Worm (Caenorhabditis elegans) whole organism, L2 larva: ENCODE measurements around the gene idhb-1.

Experiments used
- C34F6.9 ChIP-seq: fragments of 150-350 bp; optimal IDR thresholded peaks from 2 replicates; lab custom pipeline; 2014; ENCODE audit warnings: missing biosample characterization, missing genetic modification characterization
- F13H6.1 ChIP-seq: sonication (generic microtip); optimal IDR thresholded peaks from 2 replicates; lab custom pipeline; 2016; ENCODE audit warnings: missing genetic modification characterization, missing compliant biosample characterization
- R02D3.7 ChIP-seq: fragments of 150-350 bp; optimal IDR thresholded peaks from 2 replicates; lab custom pipeline; 2014; ENCODE audit warnings: missing biosample characterization, missing genetic modification characterization
- ZK546.5 ChIP-seq: sonication (generic microtip); optimal IDR thresholded peaks from 2 replicates; lab custom pipeline; 2017; ENCODE audit warnings: missing biosample characterization, missing genetic modification characterization
- aly-2 ChIP-seq: fragments of 150-350 bp; optimal IDR thresholded peaks from 2 replicates; lab custom pipeline; 2014; ENCODE audit warnings: missing biosample characterization, missing genetic modification characterization
- ama-1 ChIP-seq: fragments of 150-350 bp; optimal IDR thresholded peaks from 2 replicates; lab custom pipeline; 2018; ENCODE audit warnings: inconsistent platforms
- blmp-1 ChIP-seq: sonication (generic microtip); optimal IDR thresholded peaks from 2 replicates; lab custom pipeline; 2017; ENCODE audit warnings: missing genetic modification characterization, mild to moderate bottlenecking, missing compliant biosample characterization, antibody characterized with exemption, moderate library complexity; ENCODE audit not compliant: insufficient read depth
- ceh-82 ChIP-seq: fragments of 150-350 bp; optimal IDR thresholded peaks from 2 replicates; lab custom pipeline; 2014; ENCODE audit warnings: missing biosample characterization, missing genetic modification characterization
- crh-2 ChIP-seq: sonication (generic microtip); optimal IDR thresholded peaks from 2 replicates; lab custom pipeline; 2017; ENCODE audit warnings: missing biosample characterization, missing genetic modification characterization
- elt-3 ChIP-seq: sonication (generic microtip); optimal IDR thresholded peaks from 2 replicates; lab custom pipeline; 2017; ENCODE audit warnings: missing biosample characterization, missing genetic modification characterization
- fos-1 ChIP-seq: fragments of 150-350 bp; optimal IDR thresholded peaks from 2 replicates; lab custom pipeline; 2014; ENCODE audit warnings: missing biosample characterization, missing genetic modification characterization
- gmeb-1 ChIP-seq: fragments of 150-350 bp; optimal IDR thresholded peaks from 2 replicates; lab custom pipeline; 2014; ENCODE audit warnings: missing biosample characterization, missing genetic modification characterization
- lin-13 ChIP-seq: fragments of 150-350 bp; optimal IDR thresholded peaks from 2 replicates; lab custom pipeline; 2014; ENCODE audit warnings: missing biosample characterization, missing genetic modification reagents, missing genetic modification characterization
- lsy-2 ChIP-seq, 2 experiments: fragments of 150-350 bp in 1 of 2; sonication (generic microtip) in 1 of 2; optimal IDR thresholded peaks; 2 replicates each; lab custom pipeline; 2014 to 2017; ENCODE audit warnings: missing biosample characterization in 2 of 2, missing genetic modification characterization in 2 of 2
- mab-5 ChIP-seq: fragments of 150-350 bp; optimal IDR thresholded peaks from 2 replicates; lab custom pipeline; 2014; ENCODE audit warnings: missing biosample characterization, missing genetic modification characterization
- nhr-10 ChIP-seq: sonication (generic microtip); optimal IDR thresholded peaks from 2 replicates; lab custom pipeline; 2017; ENCODE audit warnings: missing biosample characterization, missing genetic modification characterization
- nhr-12 ChIP-seq: fragments of 150-350 bp; optimal IDR thresholded peaks from 2 replicates; lab custom pipeline; 2014; ENCODE audit warnings: missing biosample characterization, missing genetic modification characterization
- nhr-129 ChIP-seq: fragments of 150-350 bp; optimal IDR thresholded peaks from 2 replicates; lab custom pipeline; 2014; ENCODE audit warnings: missing biosample characterization, missing genetic modification characterization
- nhr-21 ChIP-seq: fragments of 150-350 bp; optimal IDR thresholded peaks from 2 replicates; lab custom pipeline; 2014; ENCODE audit warnings: missing biosample characterization, missing genetic modification characterization
- nhr-23 ChIP-seq: fragments of 150-350 bp; optimal IDR thresholded peaks from 2 replicates; lab custom pipeline; 2014; ENCODE audit warnings: missing biosample characterization, missing genetic modification reagents, missing genetic modification characterization
- nhr-237 ChIP-seq: fragments of 150-350 bp; optimal IDR thresholded peaks from 2 replicates; lab custom pipeline; 2014; ENCODE audit warnings: missing biosample characterization, missing genetic modification characterization
- nhr-25 ChIP-seq: fragments of 150-350 bp; sonication (generic microtip); optimal IDR thresholded peaks from 3 replicates; lab custom pipeline; 2014; ENCODE audit warnings: missing biosample characterization, missing genetic modification characterization
- skn-1 ChIP-seq: sonication (generic microtip); optimal IDR thresholded peaks from 2 replicates; lab custom pipeline; 2017; ENCODE audit warnings: missing biosample characterization, missing genetic modification characterization
- sma-9 ChIP-seq, 2 experiments: fragments of 150-350 bp in 1 of 2; sonication (generic microtip) in 1 of 2; optimal IDR thresholded peaks; 2 replicates each; lab custom pipeline; 2014 to 2016; ENCODE audit warnings: missing genetic modification characterization in 2 of 2, mild to moderate bottlenecking in 1 of 2, missing biosample characterization in 1 of 2, missing compliant biosample characterization in 1 of 2, missing genetic modification reagents in 1 of 2, moderate library complexity in 1 of 2
- unc-39 ChIP-seq: fragments of 150-350 bp; optimal IDR thresholded peaks from 2 replicates; lab custom pipeline; 2014; ENCODE audit warnings: missing biosample characterization, missing genetic modification characterization
- unc-55 ChIP-seq: fragments of 150-350 bp; sonication (generic microtip); optimal IDR thresholded peaks from 3 replicates; lab custom pipeline; 2014; ENCODE audit warnings: missing biosample characterization, missing genetic modification reagents, missing genetic modification characterization
- unc-62 ChIP-seq: fragments of 150-350 bp; optimal IDR thresholded peaks from 2 replicates; lab custom pipeline; 2014; ENCODE audit warnings: missing biosample characterization, missing genetic modification reagents, missing genetic modification characterization

idhb-1 gene

ce11 chrX:14223156-14223555, 49.3 kb upstream of the idhb-1 start, which contains the start of gene K06G5.3:
TSS of gene K06G5.3 (minus strand) at chrX:14223256.
- TF ChIP-seq unc-62 (GFP tag; lab: Kevin White, UChicago) (no peak), nhr-23 (no peak), nhr-10 (tag; lab: Kevin White, UChicago) (no peak), aly-2 (tag; lab: Kevin White, UChicago) (no peak), ama-1 (lab: Kevin White, UChicago) (no peak), F13H6.1 (tag; lab: Kevin White, UChicago) (no peak), C34F6.9 (tag; lab: Kevin White, UChicago) (no peak), unc-55 (no peak), ZK546.5 (tag; lab: Kevin White, UChicago) (no peak), elt-3 (tag; lab: Kevin White, UChicago) (no peak), nhr-129 (tag; lab: Kevin White, UChicago) (no peak)

ce11 chrX:14214520-14215023, 40.7 kb upstream of the idhb-1 start, which contains the start of gene K06G5.1:
TSS of gene K06G5.1 (plus strand) at chrX:14214973.
- peak; percentile 71 for TF ChIP-seq crh-2 (tag; lab: Kevin White, UChicago)
- TF ChIP-seq sma-9 (GFP tag; optimal IDR thresholded peaks at IDR 0.05; lab: Kevin White, UChicago): peak; percentile 60
- no peak for TF ChIP-seq sma-9 (tag; optimal IDR thresholded peaks at IDR 0.05; lab: Kevin White, UChicago)
- TF ChIP-seq gmeb-1 (tag; lab: Kevin White, UChicago): peak; percentile 35
- TF ChIP-seq F13H6.1 (tag; lab: Kevin White, UChicago): peak; percentile 21
- TF ChIP-seq skn-1 (tag; lab: Kevin White, UChicago): peak; percentile 25
- no peak for TF ChIP-seq nhr-21 (tag; lab: Kevin White, UChicago)
- TF ChIP-seq nhr-12: no peak
- TF ChIP-seq fos-1 (tag; lab: Kevin White, UChicago): peak; percentile 99

- TF ChIP-seq fos-1 (tag; lab: Kevin White, UChicago): peak; percentile 17
- no peak for TF ChIP-seq lin-13
Observed at ce11 chrX:14213314-14213713, 39.5 kb upstream of the idhb-1 start.

ce11 chrX:14207942-14208341, 34.1 kb upstream of the idhb-1 start, which contains the start of gene ceh-37:
TSS of gene ceh-37 (minus strand) at chrX:14208000.
- TF ChIP-seq crh-2 (tag; lab: Kevin White, UChicago) (peak; percentile 37), fos-1 (tag; lab: Kevin White, UChicago) (peak; percentile 60), unc-55 (no peak)
- TF ChIP-seq, all 48 proteins: peak for 2

ce11 chrX:14206321-14206720, 32.5 kb upstream of the idhb-1 start:
- TF ChIP-seq F13H6.1 (tag; lab: Kevin White, UChicago): no peak
- no peak for TF ChIP-seq skn-1 (tag; lab: Kevin White, UChicago)
- no peak for TF ChIP-seq nhr-21 (tag; lab: Kevin White, UChicago)
- TF ChIP-seq fos-1 (tag; lab: Kevin White, UChicago): peak; percentile 67

ce11 chrX:14194251-14194650, 20.4 kb upstream of the idhb-1 start:
- TF ChIP-seq R02D3.7 (no peak), sma-9 (GFP tag; optimal IDR thresholded peaks at IDR 0.05; lab: Kevin White, UChicago) (peak; percentile 72), sma-9 (tag; optimal IDR thresholded peaks at IDR 0.05; lab: Kevin White, UChicago) (no peak), unc-39 (no peak), mab-5 (tag; lab: Kevin White, UChicago) (no peak), nhr-237 (tag; lab: Kevin White, UChicago) (no peak), gmeb-1 (tag; lab: Kevin White, UChicago) (peak; percentile 32), skn-1 (tag; lab: Kevin White, UChicago) (no peak), fos-1 (tag; lab: Kevin White, UChicago) (peak; percentile 42), lsy-2 (tag; optimal IDR thresholded peaks at IDR 0.05; lab: Kevin White, UChicago) (peak in 1 of 2 experiments; percentile 45), nhr-23 (no peak), nhr-129 (tag; lab: Kevin White, UChicago) (no peak)

- TF ChIP-seq nhr-25 (tag; lab: Kevin White, UChicago): no peak
- TF ChIP-seq blmp-1 (tag; lab: Kevin White, UChicago): no peak
- TF ChIP-seq ceh-82 (tag; lab: Kevin White, UChicago): no peak
- TF ChIP-seq unc-55: no peak
- TF ChIP-seq, all 48 proteins: peak for 0
Observed at ce11 chrX:14186466-14186865, 12.6 kb upstream of the idhb-1 start, which contains the start of gene ceh-36. TSS of gene ceh-36 (minus strand) at chrX:14186566.
